Fruit fly (Drosophila melanogaster) whole organism, embryonic: ENCODE measurements around the gene Jhbp1.

Source experiments
- ATbp ChIP-seq: fragments of 200-800 bp; sonication (Bioruptor generic); optimal IDR thresholded peaks from 2 replicates; lab custom pipeline; 2017; ENCODE audit warnings: missing biosample characterization, mild to moderate bottlenecking, missing genetic modification characterization, missing genetic modification reagents
- Atf3 ChIP-seq: fragments of 200-800 bp; sonication (Bioruptor generic); optimal IDR thresholded peaks from 3 replicates; lab custom pipeline; 2016; ENCODE audit warnings: missing biosample characterization, missing genetic modification characterization
- CG11456 ChIP-seq: fragments of 200-800 bp; sonication (Bioruptor generic); IDR thresholded peaks from 3 replicates; pipeline ENCODE4 v1.3.6; 2022; ENCODE audit warnings: missing biosample characterization, missing genetic modification characterization
- CG11504 ChIP-seq: fragments of 200-800 bp; sonication (Bioruptor generic); optimal IDR thresholded peaks from 3 replicates; lab custom pipeline; 2019; ENCODE audit warnings: missing biosample characterization, mild to moderate bottlenecking, missing genetic modification characterization, moderate library complexity
- CG1233 ChIP-seq: fragments of 200-800 bp; sonication (Bioruptor generic); optimal IDR thresholded peaks from 4 replicates; lab custom pipeline; 2018; ENCODE audit warnings: missing biosample characterization, mild to moderate bottlenecking, missing genetic modification characterization
- CG12391 ChIP-seq: fragments of 200-800 bp; sonication (Bioruptor generic); optimal IDR thresholded peaks from 3 replicates; lab custom pipeline; 2018; ENCODE audit warnings: missing biosample characterization, mild to moderate bottlenecking, missing genetic modification characterization, moderate library complexity
- CG15696 ChIP-seq: fragments of 200-800 bp; sonication (Bioruptor generic); optimal IDR thresholded peaks from 2 replicates; lab custom pipeline; 2019; ENCODE audit warnings: missing biosample characterization, mild to moderate bottlenecking, missing genetic modification characterization, moderate library complexity
- CG17328 ChIP-seq: fragments of 200-800 bp; sonication (Bioruptor generic); IDR thresholded peaks from 2 replicates; pipeline ENCODE4 v1.3.6; 2022; ENCODE audit warnings: missing biosample characterization, missing genetic modification characterization
- CG17568 ChIP-seq: fragments of 200-800 bp; sonication (Bioruptor generic); optimal IDR thresholded peaks from 2 replicates; lab custom pipeline; 2018; ENCODE audit warnings: missing biosample characterization, mild to moderate bottlenecking, missing genetic modification characterization, moderate library complexity
- CG18476 ChIP-seq: fragments of 200-800 bp; sonication (Bioruptor generic); optimal IDR thresholded peaks from 2 replicates; lab custom pipeline; 2016; ENCODE audit warnings: missing biosample characterization, mild to moderate bottlenecking, missing genetic modification characterization
- CG2678 ChIP-seq: fragments of 200-800 bp; sonication (Bioruptor generic); optimal IDR thresholded peaks from 3 replicates; lab custom pipeline; 2019; ENCODE audit warnings: missing biosample characterization, mild to moderate bottlenecking, missing genetic modification characterization, moderate library complexity
- CG2712 ChIP-seq: fragments of 200-800 bp; optimal IDR thresholded peaks from 3 replicates; lab custom pipeline; 2019; ENCODE audit warnings: missing biosample characterization, mild to moderate bottlenecking, missing genetic modification characterization, moderate library complexity
- CG33213 ChIP-seq: fragments of 200-800 bp; sonication (Bioruptor generic); optimal IDR thresholded peaks from 3 replicates; lab custom pipeline; 2016; ENCODE audit warnings: missing biosample characterization, missing genetic modification characterization
- CG3407 ChIP-seq: fragments of 200-800 bp; sonication (Bioruptor generic); optimal IDR thresholded peaks from 2 replicates; lab custom pipeline; 2018; ENCODE audit warnings: missing biosample characterization, mild to moderate bottlenecking, missing genetic modification characterization
- CG6654 ChIP-seq: fragments of 200-800 bp; sonication (Bioruptor generic); optimal IDR thresholded peaks from 2 replicates; lab custom pipeline; 2017; ENCODE audit warnings: missing biosample characterization, mild to moderate bottlenecking, missing genetic modification characterization
- CG6813 ChIP-seq: fragments of 200-800 bp; sonication (Bioruptor generic); optimal IDR thresholded peaks from 2 replicates; lab custom pipeline; 2017; ENCODE audit warnings: missing biosample characterization, missing genetic modification characterization, mild to moderate bottlenecking, moderate library complexity, missing genetic modification reagents
- CG8281 ChIP-seq: fragments of 200-800 bp; sonication (Bioruptor generic); optimal IDR thresholded peaks from 2 replicates; lab custom pipeline; 2018; ENCODE audit warnings: missing biosample characterization, mild to moderate bottlenecking, missing genetic modification characterization, moderate library complexity
- CG8290 ChIP-seq, 3 experiments: fragments of 200-800 bp; sonication (Bioruptor generic); optimal IDR thresholded peaks; 2 replicates each; lab custom pipeline; 2016 to 2019; ENCODE audit warnings: missing biosample characterization in 3 of 3, missing genetic modification characterization in 3 of 3, mild to moderate bottlenecking in 2 of 3, moderate library complexity in 1 of 3
- CG9437 ChIP-seq: fragments of 200-800 bp; sonication (Bioruptor generic); optimal IDR thresholded peaks from 2 replicates; lab custom pipeline; 2018; ENCODE audit warnings: missing biosample characterization, mild to moderate bottlenecking, missing genetic modification characterization
- CoRest ChIP-seq: fragments of 200-800 bp; sonication (Bioruptor generic); optimal IDR thresholded peaks from 3 replicates; lab custom pipeline; 2018; ENCODE audit warnings: missing biosample characterization, mild to moderate bottlenecking, missing genetic modification characterization, moderate library complexity
- Eip74EF ChIP-seq, 2 experiments: fragments of 200-800 bp in 1 of 2; fragments of >200 bp in 1 of 2; sonication (Bioruptor generic) in 1 of 2; optimal IDR thresholded peaks; 2 replicates each; lab custom pipeline; 2017 to 2019; ENCODE audit warnings: missing biosample characterization in 2 of 2, missing genetic modification characterization in 2 of 2, mild to moderate bottlenecking in 1 of 2, moderate library complexity in 1 of 2
- HHEX ChIP-seq: fragments of 200-800 bp; sonication (Bioruptor generic); optimal IDR thresholded peaks from 3 replicates; lab custom pipeline; 2017; ENCODE audit warnings: missing biosample characterization, mild to moderate bottlenecking, missing genetic modification characterization, missing genetic modification reagents
- Lpt ChIP-seq: fragments of >200 bp; optimal IDR thresholded peaks from 2 replicates; lab custom pipeline; 2018; ENCODE audit warnings: missing biosample characterization, missing genetic modification characterization
- Med ChIP-seq: fragments of 200-800 bp; sonication (Bioruptor generic); peaks from one replicate; lab custom pipeline; 2016; ENCODE audit warnings: missing biosample characterization, missing genetic modification characterization, mild to moderate bottlenecking, inconsistent platforms, moderate library complexity
- NC2α ChIP-seq: fragments of 200-800 bp; sonication (Bioruptor generic); optimal IDR thresholded peaks from 2 replicates; lab custom pipeline; 2016; ENCODE audit warnings: missing biosample characterization, missing genetic modification characterization
- Ptx1 ChIP-seq: fragments of 200-800 bp; sonication (Bioruptor generic); IDR thresholded peaks from 2 replicates; pipeline ENCODE4 v1.3.6; 2022; ENCODE audit warnings: missing biosample characterization, missing genetic modification characterization
- Sox100B ChIP-seq: fragments of 200-800 bp; sonication (Bioruptor generic); optimal IDR thresholded peaks from 3 replicates; lab custom pipeline; 2018; ENCODE audit warnings: missing biosample characterization, mild to moderate bottlenecking, missing genetic modification characterization
- bbx ChIP-seq: fragments of 200-800 bp; sonication (Bioruptor generic); IDR thresholded peaks from 2 replicates; pipeline ENCODE4 v1.3.6; 2022; ENCODE audit warnings: missing biosample characterization, missing genetic modification characterization; ENCODE audit not compliant: partially characterized antibody
- dysf ChIP-seq: fragments of 200-800 bp; sonication (Bioruptor generic); IDR thresholded peaks from 3 replicates; pipeline ENCODE4 v1.3.6; 2022; ENCODE audit warnings: missing biosample characterization, missing genetic modification characterization
- esg ChIP-seq: fragments of 200-800 bp; sonication (Bioruptor generic); conservative IDR thresholded peaks from 2 replicates; pipeline ENCODE4 v1.3.6; 2022; ENCODE audit warnings: missing biosample characterization, missing genetic modification characterization
- eve ChIP-seq, 2 experiments: fragments of >200 bp; optimal IDR thresholded peaks; 2 replicates each; lab custom pipeline; 2017; ENCODE audit warnings: missing biosample characterization in 2 of 2, missing genetic modification characterization in 2 of 2
- exex ChIP-seq: fragments of 200-800 bp; sonication (Bioruptor generic); optimal IDR thresholded peaks from 4 replicates; lab custom pipeline; 2018; ENCODE audit warnings: missing biosample characterization, mild to moderate bottlenecking, missing genetic modification characterization, moderate library complexity
- gsb-n ChIP-seq: fragments of 200-800 bp; sonication (Bioruptor generic); optimal IDR thresholded peaks from 3 replicates; lab custom pipeline; 2018; ENCODE audit warnings: missing biosample characterization, mild to moderate bottlenecking, missing genetic modification characterization
- ham ChIP-seq: fragments of 200-800 bp; sonication (Bioruptor generic); IDR thresholded peaks from 2 replicates; pipeline ENCODE4 v1.3.6; 2022; ENCODE audit warnings: missing biosample characterization, missing genetic modification characterization
- hkb ChIP-seq, 2 experiments: fragments of 200-800 bp in 1 of 2; fragments of >200 bp in 1 of 2; sonication (Bioruptor generic) in 1 of 2; IDR thresholded peaks in 1 of 2; optimal IDR thresholded peaks in 1 of 2; 2 replicates each; pipeline versions ENCODE4 v1.3.6 to Lab custom; 2017 to 2022; ENCODE audit warnings: missing biosample characterization in 1 of 2, missing genetic modification characterization in 1 of 2
- inv ChIP-seq: fragments of 200-800 bp; sonication (Bioruptor generic); IDR thresholded peaks from 2 replicates; pipeline ENCODE4 v1.3.6; 2022; ENCODE audit warnings: missing biosample characterization, missing genetic modification characterization; ENCODE audit not compliant: partially characterized antibody
- knrl ChIP-seq: fragments of 200-800 bp; sonication (Bioruptor generic); IDR thresholded peaks from 3 replicates; pipeline ENCODE4 v1.3.6; 2022; ENCODE audit warnings: missing biosample characterization, missing genetic modification characterization; ENCODE audit not compliant: partially characterized antibody
- lab ChIP-seq: fragments of 200-800 bp; sonication (Bioruptor generic); optimal IDR thresholded peaks from 3 replicates; lab custom pipeline; 2017; ENCODE audit warnings: missing biosample characterization, missing genetic modification characterization, mild to moderate bottlenecking, moderate library complexity, missing genetic modification reagents
- lilli ChIP-seq: fragments of 200-800 bp; sonication (Bioruptor generic); optimal IDR thresholded peaks from 3 replicates; lab custom pipeline; 2016; ENCODE audit warnings: missing biosample characterization, missing genetic modification characterization
- lola ChIP-seq, 3 experiments: fragments of >200 bp in 2 of 3; fragments of 200-800 bp in 1 of 3; sonication (Bioruptor generic) in 1 of 3; optimal IDR thresholded peaks; 2 replicates each; lab custom pipeline; 2017 to 2019; ENCODE audit warnings: missing biosample characterization in 3 of 3, missing genetic modification characterization in 3 of 3, mild to moderate bottlenecking in 1 of 3, moderate library complexity in 1 of 3
- nau ChIP-seq: fragments of 200-800 bp; sonication (Bioruptor generic); optimal IDR thresholded peaks from 3 replicates; lab custom pipeline; 2017; ENCODE audit warnings: missing biosample characterization, mild to moderate bottlenecking, missing genetic modification characterization, missing genetic modification reagents
- oc ChIP-seq: fragments of 200-800 bp; sonication (Bioruptor generic); optimal IDR thresholded peaks from 2 replicates; lab custom pipeline; 2018; ENCODE audit warnings: missing biosample characterization, mild to moderate bottlenecking, missing genetic modification characterization, moderate library complexity
- run ChIP-seq: fragments of 200-800 bp; sonication (Bioruptor generic); optimal IDR thresholded peaks from 3 replicates; lab custom pipeline; 2018; ENCODE audit warnings: missing biosample characterization, mild to moderate bottlenecking, missing genetic modification characterization
- schlank ChIP-seq: fragments of 200-800 bp; sonication (Bioruptor generic); optimal IDR thresholded peaks from 2 replicates; lab custom pipeline; 2018; ENCODE audit warnings: missing biosample characterization, mild to moderate bottlenecking, missing genetic modification characterization
- tll ChIP-seq, 2 experiments: fragments of 200-800 bp in 1 of 2; fragments of >200 bp in 1 of 2; sonication (Bioruptor generic) in 1 of 2; optimal IDR thresholded peaks; 2 replicates each; lab custom pipeline; 2017 to 2019; ENCODE audit warnings: missing biosample characterization in 2 of 2, missing genetic modification characterization in 2 of 2, mild to moderate bottlenecking in 1 of 2, moderate library complexity in 1 of 2
- trh ChIP-seq: fragments of 200-800 bp; sonication (Bioruptor generic); optimal IDR thresholded peaks from 2 replicates; lab custom pipeline; 2016; ENCODE audit warnings: missing biosample characterization, missing genetic modification characterization
- twi ChIP-seq: fragments of 200-800 bp; optimal IDR thresholded peaks from 2 replicates; lab custom pipeline; 2019; ENCODE audit warnings: missing biosample characterization, mild to moderate bottlenecking, missing genetic modification characterization, moderate library complexity
- vvl ChIP-seq: fragments of 200-800 bp; sonication (Bioruptor generic); IDR thresholded peaks from 2 replicates; pipeline ENCODE4 v1.3.6; 2022; ENCODE audit warnings: missing biosample characterization, missing genetic modification characterization

Jhbp1 gene

DNA sequence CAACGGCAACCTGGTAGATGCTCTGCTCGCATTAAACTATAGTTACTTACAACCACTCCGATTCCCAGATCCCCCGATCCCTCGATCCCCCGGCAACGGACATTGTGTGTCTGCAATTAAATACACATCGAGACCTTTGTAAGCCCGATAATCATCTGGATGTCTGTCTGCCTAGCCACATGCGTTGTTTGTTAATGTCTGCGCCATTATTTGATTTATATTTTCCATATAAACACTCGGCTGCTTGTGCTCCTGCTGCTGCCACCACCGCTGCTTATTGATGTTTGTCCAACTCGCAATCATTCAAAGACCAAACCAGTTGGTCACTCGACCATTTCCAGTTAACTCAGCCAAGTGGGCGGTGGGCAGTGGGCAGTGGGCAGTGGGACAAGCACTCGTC is 51.0 kb downstream of the Jhbp1 start (continued):
- peak; percentile 24 for TF ChIP-seq CG12391 (tag; lab: Kevin White, UChicago)
- TF ChIP-seq ATbp, result peak; percentile 30
- TF ChIP-seq inv (GFP tag; lab: Robert Waterston, UW), result no peak
- TF ChIP-seq CG9437 (GFP tag; lab: Kevin White, UChicago), result no peak
- peak; percentile 4 for TF ChIP-seq twi (tag; lab: Kevin White, UChicago)
- no peak for TF ChIP-seq lilli
- peak; percentile 23 for TF ChIP-seq run (tag; lab: Kevin White, UChicago)
- TF ChIP-seq CoRest, result peak; percentile 11
- peak; percentile 52 for TF ChIP-seq CG6813 (GFP tag; lab: Kevin White, UChicago)
- TF ChIP-seq trh, result no peak
- no peak for TF ChIP-seq CG33213 (GFP tag; lab: Kevin White, UChicago)
- peak; percentile 46 for TF ChIP-seq lab (GFP tag; lab: Kevin White, UChicago)
- TF ChIP-seq bbx (GFP tag; lab: Robert Waterston, UW), result no peak
- TF ChIP-seq nau (GFP tag; lab: Kevin White, UChicago), result peak; percentile 41
- no peak for TF ChIP-seq CG11504 (tag; lab: Kevin White, UChicago)
- TF ChIP-seq CG1233, result peak; percentile 45
- TF ChIP-seq CG15696 (tag; lab: Kevin White, UChicago), result peak; percentile 61
- TF ChIP-seq schlank (tag; lab: Kevin White, UChicago), result no peak
- TF ChIP-seq CG8281, result peak; percentile 13
- no peak for TF ChIP-seq eve (GFP tag; optimal IDR thresholded peaks at IDR 0.05; lab: Kevin White, UChicago)
- TF ChIP-seq tll (GFP tag; optimal IDR thresholded peaks at IDR 0.05; lab: Kevin White, UChicago), result no peak
- TF ChIP-seq Lpt (GFP tag; lab: Kevin White, UChicago), result no peak
- peak; percentile 56 for TF ChIP-seq CG3407 (GFP tag; lab: Kevin White, UChicago)
- no peak for TF ChIP-seq esg (GFP tag; lab: Robert Waterston, UW)
- no peak for TF ChIP-seq Ptx1
- TF ChIP-seq knrl (GFP tag; lab: Robert Waterston, UW), result no peak
- TF ChIP-seq Atf3 (GFP tag; lab: Kevin White, UChicago), result no peak
- peak; percentile 33 for TF ChIP-seq NC2α (GFP tag; lab: Kevin White, UChicago)
- TF ChIP-seq oc, result peak; percentile 32
- TF ChIP-seq gsb-n (tag; lab: Kevin White, UChicago), result peak; percentile 25
- peak; percentile 88 for TF ChIP-seq Med (GFP tag; lab: Kevin White, UChicago)
- peak; percentile 50; the same call in 1 of the 2 replicates for TF ChIP-seq vvl
- TF ChIP-seq CG2712 (tag; lab: Kevin White, UChicago), result peak; percentile 2
- peak; percentile 17 for TF ChIP-seq CG2678 (tag; lab: Kevin White, UChicago)
- TF ChIP-seq CG8290 (GFP tag; optimal IDR thresholded peaks at IDR 0.05; lab: Kevin White, UChicago), result no peak
- TF ChIP-seq CG8290 (tag; optimal IDR thresholded peaks at IDR 0.05; lab: Kevin White, UChicago), result peak in 1 of 2 experiments; percentile 43
- TF ChIP-seq hkb (optimal IDR thresholded peaks at IDR 0.05; lab: Kevin White, UChicago), result no peak
- peak; percentile 8; the same call in 1 of the 2 replicates for TF ChIP-seq hkb (GFP tag; IDR thresholded peaks at IDR 0.05; lab: Robert Waterston, UW)
- TF ChIP-seq dysf, result no peak
- TF ChIP-seq Sox100B (GFP tag; lab: Kevin White, UChicago), result peak; percentile 32
- TF ChIP-seq ham (GFP tag; lab: Robert Waterston, UW), result no peak
- TF ChIP-seq CG6654 (GFP tag; lab: Kevin White, UChicago), result no peak
- no peak for TF ChIP-seq exex (tag; lab: Kevin White, UChicago)
- TF ChIP-seq CG18476 (GFP tag; lab: Kevin White, UChicago), result no peak
- no peak for TF ChIP-seq CG17328 (GFP tag; lab: Robert Waterston, UW)
- 0 out of 3 replicates have a peak, but pooled peaks have one; percentile 17 for TF ChIP-seq CG11456 (GFP tag; lab: Robert Waterston, UW)
- TF ChIP-seq Eip74EF (GFP tag; optimal IDR thresholded peaks at IDR 0.05; lab: Kevin White, UChicago), result peak in 1 of 2 experiments; percentile 0
- TF ChIP-seq HHEX (GFP tag; lab: Kevin White, UChicago), result peak; percentile 26
- peak; percentile 16 for TF ChIP-seq CG17568 (GFP tag; lab: Kevin White, UChicago)
- peak in 1 of 3 experiments; percentile 7 for TF ChIP-seq lola (GFP tag; optimal IDR thresholded peaks at IDR 0.05; lab: Kevin White, UChicago)
